Fruit fly (Drosophila melanogaster) whole organism, adult: ENCODE data around the gene xmas.

Experiments
- CG14711 ChIP-seq: fragments of 200-800 bp; sonication (Bioruptor generic); optimal IDR thresholded peaks from 2 replicates; lab custom pipeline; 2018; ENCODE audit warnings: missing biosample characterization, mild to moderate bottlenecking, missing genetic modification characterization, moderate library complexity
- CG33017 ChIP-seq: fragments of 200-800 bp; sonication (Bioruptor generic); optimal IDR thresholded peaks from 2 replicates; lab custom pipeline; 2018; ENCODE audit warnings: missing biosample characterization, mild to moderate bottlenecking, missing genetic modification characterization, moderate library complexity
- Crg-1 ChIP-seq: fragments of 200-800 bp; sonication (Bioruptor generic); optimal IDR thresholded peaks from 2 replicates; lab custom pipeline; 2016; ENCODE audit warnings: missing biosample characterization, missing genetic modification characterization

- TF ChIP-seq CG14711 (tag; lab: Kevin White, UChicago) (no peak), Crg-1 (GFP tag; lab: Kevin White, UChicago) (no peak), CG33017 (tag; lab: Kevin White, UChicago) (no peak)
Observed at dm6 chrX:17176542-17176941, 17.4 kb upstream of the xmas start.
